Fruit fly (Drosophila melanogaster): ENCODE results near the gene CG43355.

DNA sequence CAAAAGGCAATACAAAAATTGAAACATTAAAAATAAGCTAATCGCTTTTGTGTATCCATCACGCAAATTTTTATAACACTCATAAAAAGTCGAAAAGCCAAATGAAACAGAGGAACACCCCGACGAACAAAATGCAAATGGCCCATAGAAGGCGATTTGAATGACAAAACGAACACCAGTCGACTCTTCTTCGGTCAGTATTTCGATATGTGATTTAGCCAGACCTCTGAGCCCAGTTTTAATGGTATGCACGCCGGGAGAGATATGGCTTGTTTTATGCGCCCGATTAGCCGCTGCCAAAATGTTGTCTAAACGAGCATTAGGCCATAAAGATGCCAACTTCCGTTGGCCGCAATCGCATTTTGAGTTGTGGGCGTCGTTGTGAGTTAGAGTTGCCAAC, 16.4 kb upstream of the CG43355 start:
- TF ChIP-seq EcR (GFP tag; optimal IDR thresholded peaks at IDR 0.05) (no peak), pan (optimal IDR thresholded peaks at IDR 0.05) (no peak)

Data from whole organism.